Fruit fly (Drosophila melanogaster) whole organism, embryonic: ENCODE data around the gene ZnT77C.
A peak's percentile ranks its signal among the peaks of the same experiment; 100 is the strongest.

ENCODE experiments used
- Abd-B ChIP-seq: fragments of 200-800 bp; sonication (Bioruptor generic); optimal IDR thresholded peaks from 2 replicates; lab custom pipeline; 2018; ENCODE audit warnings: missing biosample characterization, mild to moderate bottlenecking, missing genetic modification characterization, moderate library complexity
- Adf1 ChIP-seq: fragments of 200-800 bp; sonication (Bioruptor generic); IDR thresholded peaks from 2 replicates; pipeline ENCODE4 v1.3.6; 2022; ENCODE audit warnings: missing biosample characterization, missing genetic modification characterization
- Asciz ChIP-seq: fragments of 200-800 bp; sonication (Bioruptor generic); optimal IDR thresholded peaks from 2 replicates; lab custom pipeline; 2017; ENCODE audit warnings: missing biosample characterization, mild to moderate bottlenecking, missing genetic modification characterization, missing genetic modification reagents
- CG11504 ChIP-seq: fragments of 200-800 bp; sonication (Bioruptor generic); optimal IDR thresholded peaks from 3 replicates; lab custom pipeline; 2019; ENCODE audit warnings: missing biosample characterization, mild to moderate bottlenecking, missing genetic modification characterization, moderate library complexity
- CG11696 ChIP-seq: fragments of 200-800 bp; sonication (Bioruptor generic); IDR thresholded peaks from 2 replicates; pipeline ENCODE4 v1.3.6; 2022; ENCODE audit warnings: missing biosample characterization, missing genetic modification characterization
- CG12769 ChIP-seq: fragments of 200-800 bp; sonication (Bioruptor generic); optimal IDR thresholded peaks from 2 replicates; lab custom pipeline; 2019; ENCODE audit warnings: missing biosample characterization, mild to moderate bottlenecking, missing genetic modification characterization, moderate library complexity
- CG13296 ChIP-seq: fragments of 200-800 bp; sonication (Bioruptor generic); optimal IDR thresholded peaks from 3 replicates; lab custom pipeline; 2018; ENCODE audit warnings: missing biosample characterization, mild to moderate bottlenecking, missing genetic modification characterization
- CG15514 ChIP-seq: fragments of 200-800 bp; sonication (Bioruptor generic); optimal IDR thresholded peaks from 3 replicates; lab custom pipeline; 2017; ENCODE audit warnings: missing biosample characterization, missing genetic modification characterization, mild to moderate bottlenecking, moderate library complexity, missing genetic modification reagents
- CG18262 ChIP-seq: fragments of 200-800 bp; optimal IDR thresholded peaks from 3 replicates; lab custom pipeline; 2019; ENCODE audit warnings: missing biosample characterization, mild to moderate bottlenecking, missing genetic modification characterization, moderate library complexity
- CG18764 ChIP-seq: fragments of 200-800 bp; sonication (Bioruptor generic); optimal IDR thresholded peaks from 3 replicates; lab custom pipeline; 2016; ENCODE audit warnings: missing biosample characterization, missing genetic modification characterization
- CG30431 ChIP-seq: fragments of 200-800 bp; sonication (Bioruptor generic); optimal IDR thresholded peaks from 2 replicates; lab custom pipeline; 2017; ENCODE audit warnings: missing biosample characterization, missing genetic modification characterization
- CG33213 ChIP-seq: fragments of 200-800 bp; sonication (Bioruptor generic); optimal IDR thresholded peaks from 3 replicates; lab custom pipeline; 2016; ENCODE audit warnings: missing biosample characterization, missing genetic modification characterization
- CG3407 ChIP-seq: fragments of 200-800 bp; sonication (Bioruptor generic); optimal IDR thresholded peaks from 2 replicates; lab custom pipeline; 2018; ENCODE audit warnings: missing biosample characterization, mild to moderate bottlenecking, missing genetic modification characterization
- CG34376 ChIP-seq: fragments of 200-800 bp; sonication (Bioruptor generic); optimal IDR thresholded peaks from 2 replicates; lab custom pipeline; 2018; ENCODE audit warnings: missing biosample characterization, mild to moderate bottlenecking, missing genetic modification characterization
- CG3847 ChIP-seq: fragments of 200-800 bp; sonication (Bioruptor generic); IDR thresholded peaks from 2 replicates; pipeline ENCODE4 v1.3.6; 2022; ENCODE audit warnings: missing biosample characterization, missing genetic modification characterization
- CG43689 ChIP-seq: fragments of 200-800 bp; sonication (Bioruptor generic); IDR thresholded peaks from 2 replicates; pipeline ENCODE4 v1.3.6; 2022; ENCODE audit warnings: missing biosample characterization, missing genetic modification characterization
- CG4617 ChIP-seq: fragments of 200-800 bp; sonication (Bioruptor generic); optimal IDR thresholded peaks from 3 replicates; lab custom pipeline; 2016; ENCODE audit warnings: missing biosample characterization, missing genetic modification characterization, borderline replicate concordance
- CG6175 ChIP-seq: fragments of 200-800 bp; sonication (Bioruptor generic); IDR thresholded peaks from 3 replicates; pipeline ENCODE4 v1.3.6; 2022; ENCODE audit warnings: missing biosample characterization, missing genetic modification characterization
- CG6254 ChIP-seq: fragments of 200-800 bp; sonication (Bioruptor generic); optimal IDR thresholded peaks from 3 replicates; lab custom pipeline; 2017; ENCODE audit warnings: mild to moderate bottlenecking, missing biosample characterization, missing genetic modification reagents, missing genetic modification characterization
- CG6854 ChIP-seq: fragments of 200-800 bp; sonication (Bioruptor generic); optimal IDR thresholded peaks from 3 replicates; lab custom pipeline; 2017; ENCODE audit warnings: missing biosample characterization, mild to moderate bottlenecking, missing genetic modification characterization
- CG7357 ChIP-seq: fragments of 200-800 bp; sonication (Bioruptor generic); IDR thresholded peaks from 3 replicates; pipeline ENCODE4 v1.3.6; 2022; ENCODE audit warnings: missing biosample characterization, missing genetic modification characterization
- CG8281 ChIP-seq: fragments of 200-800 bp; sonication (Bioruptor generic); optimal IDR thresholded peaks from 2 replicates; lab custom pipeline; 2018; ENCODE audit warnings: missing biosample characterization, mild to moderate bottlenecking, missing genetic modification characterization, moderate library complexity
- H2.0 ChIP-seq: fragments of 200-800 bp; sonication (Bioruptor generic); IDR thresholded peaks from 2 replicates; pipeline ENCODE4 v1.3.6; 2022; ENCODE audit warnings: missing biosample characterization, missing genetic modification characterization
- Hr51 ChIP-seq, 2 experiments: fragments of 200-800 bp; sonication (Bioruptor generic); optimal IDR thresholded peaks; 2 replicates in 1 of 2; 3 replicates in 1 of 2; lab custom pipeline; 2016 to 2018; ENCODE audit warnings: missing biosample characterization in 2 of 2, missing genetic modification characterization in 2 of 2, mild to moderate bottlenecking in 1 of 2, moderate library complexity in 1 of 2
- NC2β ChIP-seq: fragments of 200-800 bp; sonication (Bioruptor generic); optimal IDR thresholded peaks from 2 replicates; lab custom pipeline; 2016; ENCODE audit warnings: missing biosample characterization, missing genetic modification characterization
- Neu2 ChIP-seq: fragments of 200-800 bp; sonication (Bioruptor generic); optimal IDR thresholded peaks from 3 replicates; lab custom pipeline; 2016; ENCODE audit warnings: missing biosample characterization, missing genetic modification characterization, borderline replicate concordance
- Pdp1 ChIP-seq, 2 experiments: fragments of 200-800 bp; sonication (Bioruptor generic); optimal IDR thresholded peaks; 3 replicates each; lab custom pipeline; 2016; ENCODE audit warnings: missing biosample characterization in 2 of 2, missing genetic modification characterization in 2 of 2, mild to moderate bottlenecking in 1 of 2, moderate library complexity in 1 of 2
- Rx ChIP-seq: fragments of 200-800 bp; sonication (Bioruptor generic); IDR thresholded peaks from 2 replicates; pipeline ENCODE4 v1.3.6; 2022; ENCODE audit warnings: missing biosample characterization, missing genetic modification characterization
- Sin3A ChIP-seq: fragments of >200 bp; optimal IDR thresholded peaks from 2 replicates; lab custom pipeline; 2018
- Xrp1 ChIP-seq: fragments of 200-800 bp; sonication (Bioruptor generic); IDR thresholded peaks from 2 replicates; pipeline ENCODE4 v1.3.6; 2022; ENCODE audit warnings: missing biosample characterization, missing genetic modification characterization
- aop ChIP-seq: fragments of 200-800 bp; sonication (Bioruptor generic); IDR thresholded peaks from 2 replicates; pipeline ENCODE4 v1.3.6; 2022; ENCODE audit warnings: missing biosample characterization, missing genetic modification characterization
- ap ChIP-seq: fragments of 200-800 bp; sonication (Bioruptor generic); IDR thresholded peaks from 2 replicates; pipeline ENCODE4 v1.3.6; 2022; ENCODE audit warnings: missing biosample characterization, missing genetic modification characterization
- bigmax ChIP-seq: fragments of 200-800 bp; sonication (Bioruptor generic); optimal IDR thresholded peaks from 2 replicates; lab custom pipeline; 2018; ENCODE audit warnings: missing biosample characterization, mild to moderate bottlenecking, missing genetic modification characterization
- crol ChIP-seq: fragments of 200-800 bp; sonication (Bioruptor generic); IDR thresholded peaks from 2 replicates; pipeline ENCODE4 v1.3.6; 2022; ENCODE audit warnings: missing biosample characterization, missing genetic modification characterization
- crp ChIP-seq, 2 experiments: fragments of 200-800 bp; sonication (Bioruptor generic); optimal IDR thresholded peaks; 2 replicates in 1 of 2; 3 replicates in 1 of 2; lab custom pipeline; 2017; ENCODE audit warnings: missing biosample characterization in 2 of 2, missing genetic modification characterization in 2 of 2, mild to moderate bottlenecking in 1 of 2, moderate library complexity in 1 of 2
- cwo ChIP-seq: fragments of 200-800 bp; sonication (Bioruptor generic); optimal IDR thresholded peaks from 3 replicates; lab custom pipeline; 2017; ENCODE audit warnings: missing biosample characterization, missing genetic modification characterization, mild to moderate bottlenecking, moderate library complexity, missing genetic modification reagents
- en ChIP-seq: fragments of 200-800 bp; sonication (Bioruptor generic); optimal IDR thresholded peaks from 2 replicates; lab custom pipeline; 2016; ENCODE audit warnings: missing biosample characterization, missing genetic modification characterization
- lab ChIP-seq: fragments of 200-800 bp; sonication (Bioruptor generic); optimal IDR thresholded peaks from 3 replicates; lab custom pipeline; 2017; ENCODE audit warnings: missing biosample characterization, missing genetic modification characterization, mild to moderate bottlenecking, moderate library complexity, missing genetic modification reagents
- lilli ChIP-seq: fragments of 200-800 bp; sonication (Bioruptor generic); optimal IDR thresholded peaks from 3 replicates; lab custom pipeline; 2016; ENCODE audit warnings: missing biosample characterization, missing genetic modification characterization
- mirr ChIP-seq: fragments of 200-800 bp; sonication (Bioruptor generic); optimal IDR thresholded peaks from 3 replicates; lab custom pipeline; 2018; ENCODE audit warnings: missing biosample characterization, mild to moderate bottlenecking, missing genetic modification characterization
- otp ChIP-seq: fragments of 200-800 bp; sonication (Bioruptor generic); IDR thresholded peaks from 3 replicates; pipeline ENCODE4, ENCODE4 v1.3.6; 2022; ENCODE audit warnings: missing biosample characterization, missing genetic modification characterization
- pan ChIP-seq, 4 experiments: fragments of >200 bp in 3 of 4; fragments of 200-800 bp in 1 of 4; sonication (Bioruptor generic) in 1 of 4; optimal IDR thresholded peaks in 3 of 4; IDR thresholded peaks in 1 of 4; 2 replicates each; pipeline versions ENCODE4 v1.3.6 to Lab custom; 2017 to 2022; ENCODE audit warnings: missing biosample characterization in 2 of 4, missing genetic modification characterization in 2 of 4, mixed read lengths in 1 of 4
- phol ChIP-seq: fragments of 200-800 bp; sonication (Bioruptor generic); optimal IDR thresholded peaks from 3 replicates; lab custom pipeline; 2018; ENCODE audit warnings: missing biosample characterization, mild to moderate bottlenecking, missing genetic modification characterization, moderate library complexity
- sisA ChIP-seq: fragments of 200-800 bp; sonication (Bioruptor generic); IDR thresholded peaks from 2 replicates; pipeline ENCODE4 v1.3.6; 2022; ENCODE audit warnings: missing biosample characterization, missing genetic modification characterization
- tgo ChIP-seq: fragments of 200-800 bp; sonication (Bioruptor generic); IDR thresholded peaks from 3 replicates; pipeline ENCODE4 v1.3.6; 2022; ENCODE audit warnings: missing biosample characterization, missing genetic modification characterization
- tna ChIP-seq: fragments of 200-800 bp; sonication (Bioruptor generic); IDR thresholded peaks from 2 replicates; pipeline ENCODE4 v1.3.6; 2022; ENCODE audit warnings: missing biosample characterization, missing genetic modification characterization; ENCODE audit not compliant: partially characterized antibody
- trh ChIP-seq: fragments of 200-800 bp; sonication (Bioruptor generic); optimal IDR thresholded peaks from 2 replicates; lab custom pipeline; 2016; ENCODE audit warnings: missing biosample characterization, missing genetic modification characterization
- unpg ChIP-seq: fragments of 200-800 bp; sonication (Bioruptor generic); optimal IDR thresholded peaks from 3 replicates; lab custom pipeline; 2018; ENCODE audit warnings: missing biosample characterization, mild to moderate bottlenecking, missing genetic modification characterization, moderate library complexity

The ZnT77C gene

DNA sequence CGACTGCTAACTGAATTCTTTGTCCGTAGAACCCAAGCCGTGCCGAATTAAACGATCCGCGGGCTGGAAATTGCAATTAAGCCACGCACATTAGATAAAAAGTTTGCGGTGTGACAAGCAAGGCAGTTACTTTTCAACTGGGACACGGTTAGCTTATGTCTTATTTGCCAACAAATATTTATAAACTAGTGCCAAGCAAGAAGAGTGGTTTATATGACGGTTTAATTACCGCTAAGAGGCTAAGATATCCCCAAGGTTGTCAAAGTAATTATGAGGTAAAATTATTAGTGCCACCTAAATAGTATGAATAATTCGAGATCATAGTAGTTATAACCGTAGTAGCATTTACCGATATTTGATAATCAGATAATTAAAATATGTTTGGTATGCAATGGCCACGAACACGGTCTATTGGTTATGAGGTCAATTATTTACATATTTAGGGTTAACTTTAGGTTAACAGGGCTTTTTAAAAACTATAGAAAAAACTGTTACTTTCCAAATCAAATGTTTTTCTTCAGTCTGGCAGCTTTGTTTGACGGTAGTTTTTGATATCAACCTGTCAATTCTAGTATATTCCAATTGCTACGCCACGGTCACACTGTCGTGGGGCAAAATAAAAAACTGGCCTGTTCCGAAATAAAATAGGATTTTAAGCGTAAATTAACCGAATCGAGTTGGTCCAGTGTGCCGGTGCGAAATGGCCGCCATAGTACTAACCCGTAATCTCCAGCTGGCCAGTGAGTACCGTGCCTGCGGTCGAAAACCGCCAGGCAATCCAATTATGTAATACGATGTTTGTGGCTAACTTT, at the start of gene ZnT77C (continued):
- TF ChIP-seq H2.0 (GFP tag; lab: Robert Waterston, UW) (no peak), mirr (no peak), lab (peak; percentile 37), aop (GFP tag; lab: Robert Waterston, UW) (no peak), sisA (GFP tag; lab: Robert Waterston, UW) (no peak), CG13296 (GFP tag; lab: Kevin White, UChicago) (peak; percentile 77), CG3847 (GFP tag; lab: Robert Waterston, UW) (peak; percentile 39; the same call in 1 of the 2 replicates), CG6175 (GFP tag; lab: Robert Waterston, UW) (no peak), phol (peak; percentile 27), Xrp1 (GFP tag; lab: Robert Waterston, UW) (no peak), unpg (no peak), NC2β (GFP tag; lab: Kevin White, UChicago) (no peak), CG34376 (GFP tag; lab: Kevin White, UChicago) (no peak), CG6854 (GFP tag; lab: Kevin White, UChicago) (no peak), pan (optimal IDR thresholded peaks at IDR 0.05; lab: Kevin White, UChicago) (no peak), pan (GFP tag; optimal IDR thresholded peaks at IDR 0.05 in 1 of 2, IDR thresholded peaks at IDR 0.05 in 1 of 2) (no peak), Asciz (GFP tag; lab: Kevin White, UChicago) (no peak), CG7357 (GFP tag; lab: Robert Waterston, UW) (no peak), Neu2 (GFP tag; lab: Kevin White, UChicago) (no peak), CG33213 (GFP tag; lab: Kevin White, UChicago) (peak; percentile 72), en (GFP tag; lab: Kevin White, UChicago) (no peak), tgo (GFP tag; lab: Robert Waterston, UW) (no peak), ap (GFP tag; lab: Robert Waterston, UW) (no peak), CG11504 (peak; percentile 57), Sin3A (lab: Kevin White, UChicago) (peak; percentile 31), CG43689 (GFP tag; lab: Robert Waterston, UW) (no peak), CG12769 (tag; lab: Kevin White, UChicago) (no peak), CG6254 (GFP tag; lab: Kevin White, UChicago) (no peak), Pdp1 (GFP tag; optimal IDR thresholded peaks at IDR 0.05; lab: Kevin White, UChicago) (peak in 1 of 2 experiments; percentile 97), CG4617 (GFP tag; lab: Kevin White, UChicago) (peak; percentile 68), crp (GFP tag; optimal IDR thresholded peaks at IDR 0.05; lab: Kevin White, UChicago) (no peak), CG3407 (GFP tag; lab: Kevin White, UChicago) (no peak), CG15514 (peak; percentile 3), cwo (GFP tag; lab: Kevin White, UChicago) (no peak), otp (GFP tag; lab: Robert Waterston, UW) (no peak), trh (no peak), Adf1 (no peak), CG18262 (tag; lab: Kevin White, UChicago) (no peak), crol (GFP tag; lab: Robert Waterston, UW) (no peak), CG30431 (GFP tag; lab: Kevin White, UChicago) (no peak), Abd-B (GFP tag; lab: Kevin White, UChicago) (peak; percentile 2), CG18764 (GFP tag; lab: Kevin White, UChicago) (no peak), tna (GFP tag; lab: Robert Waterston, UW) (no peak), CG11696 (GFP tag; lab: Robert Waterston, UW) (no peak), CG8281 (tag; lab: Kevin White, UChicago) (peak; percentile 90), Hr51 (GFP tag; optimal IDR thresholded peaks at IDR 0.05; lab: Kevin White, UChicago) (no peak), bigmax (peak; percentile 56), Rx (GFP tag; lab: Robert Waterston, UW) (no peak), lilli (GFP tag; lab: Kevin White, UChicago) (no peak)
